Worm (Caenorhabditis elegans): ENCODE data around the gene lgg-2.

DNA sequence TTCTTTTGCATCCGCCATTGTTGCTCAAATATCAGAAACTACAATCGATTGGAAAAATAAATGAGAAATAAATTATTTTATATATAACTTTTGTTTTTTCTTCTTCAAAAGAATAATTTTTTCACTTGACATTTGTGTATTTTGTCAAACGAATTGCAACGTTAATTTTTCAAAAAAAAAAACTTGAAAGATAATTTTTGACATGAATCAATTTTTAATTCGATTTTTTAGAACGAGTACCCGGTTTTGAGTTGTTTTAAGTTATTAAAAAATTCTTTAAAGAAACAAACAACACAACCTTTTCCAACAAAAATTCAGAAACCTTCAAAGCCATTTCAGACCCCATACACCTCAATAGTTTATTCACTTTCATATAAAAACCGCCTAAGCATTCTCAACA lies 51.4 kb downstream of the lgg-2 start, which contains the start of gene F13E9.5:
- TF ChIP-seq ztf-29 (GFP tag; IDR thresholded peaks at IDR 0.05) (no peak), cog-1 (tag; optimal IDR thresholded peaks at IDR 0.05) (no peak), flt-1 (GFP tag; IDR thresholded peaks at IDR 0.05) (no peak), T22C8.4 (GFP tag; IDR thresholded peaks at IDR 0.05) (no peak), ref-1 (GFP tag; conservative IDR thresholded peaks at IDR 0.05) (no peak), tab-1 (GFP tag; IDR thresholded peaks at IDR 0.05) (no peak), klf-2 (GFP tag; conservative IDR thresholded peaks at IDR 0.05) (no peak), med-1 (GFP tag; optimal IDR thresholded peaks at IDR 0.05; ENCODE audit: insufficient read depth) (no peak), ztf-23 (GFP tag; IDR thresholded peaks at IDR 0.05) (no peak)

Measured in whole organism, midembryonic.